Fruit fly (Drosophila melanogaster) whole organism, pupa: Measurements from ENCODE around the gene CG10862.

ENCODE experiments used
- CG10348 ChIP-seq: fragments of 200-800 bp; sonication (Bioruptor generic); IDR thresholded peaks from 2 replicates; pipeline ENCODE4 v1.3.6; 2022; ENCODE audit warnings: missing biosample characterization, missing genetic modification characterization
- CG12605 ChIP-seq: fragments of 200-800 bp; sonication (Bioruptor generic); IDR thresholded peaks from 2 replicates; pipeline ENCODE4 v1.3.6; 2022; ENCODE audit warnings: missing biosample characterization, missing genetic modification characterization
- CG13204 ChIP-seq: fragments of 200-800 bp; sonication (Bioruptor generic); optimal IDR thresholded peaks from 2 replicates; lab custom pipeline; 2018; ENCODE audit warnings: missing biosample characterization, mild to moderate bottlenecking, missing genetic modification characterization, moderate library complexity
- CG14655 ChIP-seq: fragments of 200-800 bp; sonication (Bioruptor generic); optimal IDR thresholded peaks from 3 replicates; lab custom pipeline; 2017; ENCODE audit warnings: mild to moderate bottlenecking, missing biosample characterization, missing genetic modification reagents, missing genetic modification characterization
- CG15710 ChIP-seq: fragments of 200-800 bp; sonication (Bioruptor generic); optimal IDR thresholded peaks from 2 replicates; lab custom pipeline; 2018; ENCODE audit warnings: missing biosample characterization, mild to moderate bottlenecking, missing genetic modification characterization, moderate library complexity
- CG17806 ChIP-seq: fragments of 200-800 bp; sonication (Bioruptor generic); optimal IDR thresholded peaks from 2 replicates; lab custom pipeline; 2018; ENCODE audit warnings: missing biosample characterization, mild to moderate bottlenecking, missing genetic modification characterization, moderate library complexity
- CG32121 ChIP-seq: fragments of 200-800 bp; sonication (Bioruptor generic); IDR thresholded peaks from 2 replicates; pipeline ENCODE4 v1.3.6; 2022; ENCODE audit warnings: missing biosample characterization, missing genetic modification characterization
- CG34367 ChIP-seq: fragments of 200-800 bp; sonication (Bioruptor generic); optimal IDR thresholded peaks from 2 replicates; lab custom pipeline; 2018; ENCODE audit warnings: missing biosample characterization, mild to moderate bottlenecking, missing genetic modification characterization
- CG4496 ChIP-seq: fragments of 200-800 bp; sonication (Bioruptor generic); IDR thresholded peaks from 3 replicates; pipeline ENCODE4 v1.3.6; 2022; ENCODE audit warnings: missing biosample characterization, missing genetic modification characterization
- CG8159 ChIP-seq: fragments of 200-800 bp; sonication (Bioruptor generic); optimal IDR thresholded peaks from 3 replicates; lab custom pipeline; 2018; ENCODE audit warnings: missing biosample characterization, mild to moderate bottlenecking, missing genetic modification characterization, moderate library complexity
- CG8301 ChIP-seq: fragments of 200-800 bp; sonication (Bioruptor generic); optimal IDR thresholded peaks from 2 replicates; lab custom pipeline; 2018; ENCODE audit warnings: missing biosample characterization, mild to moderate bottlenecking, missing genetic modification characterization
- CG9948 ChIP-seq: fragments of 200-800 bp; sonication (Bioruptor generic); optimal IDR thresholded peaks from 2 replicates; lab custom pipeline; 2018; ENCODE audit warnings: missing biosample characterization, mild to moderate bottlenecking, missing genetic modification characterization, moderate library complexity
- D1 ChIP-seq: fragments of 200-800 bp; sonication (Bioruptor generic); optimal IDR thresholded peaks from 2 replicates; lab custom pipeline; 2018; ENCODE audit warnings: missing biosample characterization, mild to moderate bottlenecking, missing genetic modification characterization, moderate library complexity
- EcR ChIP-seq: fragments of 200-800 bp; sonication (Bioruptor generic); optimal IDR thresholded peaks from 3 replicates; lab custom pipeline; 2019; ENCODE audit warnings: missing biosample characterization, missing genetic modification characterization, mild to moderate bottlenecking, moderate library complexity, missing genetic modification reagents
- Ets98B ChIP-seq: fragments of 200-800 bp; sonication (Bioruptor generic); IDR thresholded peaks from 2 replicates; pipeline ENCODE4 v1.3.6; 2022; ENCODE audit warnings: missing biosample characterization, missing genetic modification characterization
- Pif1A ChIP-seq: fragments of 200-800 bp; sonication (Bioruptor generic); optimal IDR thresholded peaks from 3 replicates; lab custom pipeline; 2016; ENCODE audit warnings: missing biosample characterization, missing genetic modification characterization
- Pif1B ChIP-seq: fragments of 200-800 bp; sonication (Bioruptor generic); optimal IDR thresholded peaks from 3 replicates; lab custom pipeline; 2016; ENCODE audit warnings: missing biosample characterization, missing genetic modification characterization
- Snoo ChIP-seq: fragments of 200-800 bp; sonication (Bioruptor generic); optimal IDR thresholded peaks from 3 replicates; lab custom pipeline; 2017; ENCODE audit warnings: missing biosample characterization, mild to moderate bottlenecking, missing genetic modification characterization, inconsistent platforms
- fd96Ca ChIP-seq: fragments of 200-800 bp; sonication (Bioruptor generic); IDR thresholded peaks from 3 replicates; pipeline ENCODE4 v1.3.6; 2022; ENCODE audit warnings: missing biosample characterization, missing genetic modification characterization
- gl ChIP-seq: fragments of 200-800 bp; sonication (Bioruptor generic); optimal IDR thresholded peaks from 2 replicates; lab custom pipeline; 2018; ENCODE audit warnings: missing biosample characterization, mild to moderate bottlenecking, missing genetic modification characterization
- rn ChIP-seq: fragments of 200-800 bp; sonication (Bioruptor generic); IDR thresholded peaks from 2 replicates; pipeline ENCODE4 v1.3.6; 2022; ENCODE audit warnings: missing biosample characterization, missing genetic modification characterization

Gene CG10862

DNA sequence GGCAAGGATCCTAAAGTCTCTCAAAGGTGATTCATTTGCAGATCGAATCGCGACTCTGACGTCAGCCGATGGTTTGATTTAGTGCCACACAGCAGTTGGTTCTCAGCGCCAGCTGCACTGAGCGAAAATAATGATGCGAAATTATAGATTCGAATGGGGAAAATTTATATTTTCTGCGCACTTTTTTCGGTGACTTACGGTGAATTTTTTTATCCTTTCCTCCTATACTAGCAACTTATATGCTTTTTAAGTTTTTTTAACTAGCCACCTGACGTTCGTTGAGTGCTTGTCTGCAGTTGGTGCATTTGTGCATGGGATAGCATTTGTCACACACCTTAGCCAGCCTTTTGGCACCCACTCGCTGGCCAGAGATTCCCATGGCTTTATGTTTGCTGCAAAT, 31.7 kb upstream of the CG10862 start:
- TF ChIP-seq CG8301 = no peak
- 0 out of 3 replicates have a peak, but pooled peaks have one; percentile 19 for TF ChIP-seq CG4496 (GFP tag; lab: Robert Waterston, UW)
- TF ChIP-seq CG17806 (tag; lab: Kevin White, UChicago) = no peak
- TF ChIP-seq CG14655 (GFP tag; lab: Kevin White, UChicago) = peak; percentile 33
- no peak for TF ChIP-seq Snoo (tag; lab: Kevin White, UChicago)
- TF ChIP-seq fd96Ca (GFP tag; lab: Robert Waterston, UW) = peak; percentile 59
- TF ChIP-seq CG13204 = no peak
- TF ChIP-seq CG10348 (GFP tag; lab: Robert Waterston, UW) = no peak
- TF ChIP-seq Ets98B (GFP tag; lab: Robert Waterston, UW) = 0 out of 2 replicates have a peak, but pooled peaks have one; percentile 11
- TF ChIP-seq EcR = no peak
- TF ChIP-seq CG34367 = no peak
- TF ChIP-seq Pif1A = peak; percentile 15

DNA sequence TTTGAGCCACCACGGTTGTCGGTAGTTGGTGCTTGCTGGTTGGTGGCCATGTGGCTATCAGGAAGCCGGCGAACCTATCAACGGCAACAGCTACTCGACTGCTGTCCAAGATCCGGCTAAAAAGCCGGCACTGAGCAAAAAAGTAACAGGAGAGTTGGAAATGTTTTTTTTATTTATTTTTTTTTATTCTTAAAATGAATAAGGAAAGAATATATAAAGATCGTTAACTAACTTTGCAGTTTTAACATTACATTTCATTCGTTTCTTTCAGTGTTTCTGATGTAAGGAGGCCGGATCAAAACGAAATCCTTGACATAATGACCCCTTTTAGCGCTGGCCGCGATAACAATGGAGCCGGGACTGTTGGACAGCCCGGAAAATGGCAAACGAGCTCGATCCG, 29.4 kb upstream of the CG10862 start:
- TF ChIP-seq CG34367 (no peak), Pif1A (no peak), CG9948 (tag; lab: Kevin White, UChicago) (no peak), CG8301 (no peak), CG14655 (GFP tag; lab: Kevin White, UChicago) (peak; percentile 31), EcR (no peak), D1 (tag; lab: Kevin White, UChicago) (no peak), CG8159 (peak; percentile 29), CG4496 (GFP tag; lab: Robert Waterston, UW) (peak; percentile 71), rn (GFP tag; lab: Robert Waterston, UW) (no peak), fd96Ca (GFP tag; lab: Robert Waterston, UW) (peak; percentile 41; the same call in 1 of the 3 replicates), Snoo (tag; lab: Kevin White, UChicago) (no peak), gl (tag; lab: Kevin White, UChicago) (no peak), CG15710 (no peak), Pif1B (GFP tag; lab: Kevin White, UChicago) (peak; percentile 6), CG10348 (GFP tag; lab: Robert Waterston, UW) (no peak), CG32121 (GFP tag; lab: Robert Waterston, UW) (peak; percentile 71), CG13204 (no peak), CG12605 (GFP tag; lab: Robert Waterston, UW) (0 out of 2 replicates have a peak, but pooled peaks have one; percentile 18), Ets98B (GFP tag; lab: Robert Waterston, UW) (no peak; the same call in 1 of the 2 replicates), CG17806 (tag; lab: Kevin White, UChicago) (no peak)

DNA sequence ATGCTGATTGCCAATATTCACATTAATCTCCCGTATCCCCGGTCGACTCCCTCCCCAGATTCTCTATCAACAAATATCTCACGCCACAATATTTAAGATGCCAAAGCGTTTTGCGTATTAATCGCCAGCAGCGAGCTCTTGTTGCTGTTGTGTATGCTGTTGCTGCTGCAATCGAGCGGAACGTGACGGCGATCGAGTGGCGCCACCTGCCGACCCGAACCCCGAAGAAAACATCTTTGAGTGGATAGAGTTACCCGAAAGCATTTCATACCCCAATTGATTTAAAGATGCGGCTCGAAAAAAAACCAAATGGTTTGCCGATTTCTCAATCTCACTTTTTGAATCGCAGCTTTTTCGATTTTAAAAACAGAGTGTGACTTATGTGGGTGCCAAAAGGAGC, 23.8 kb upstream of the CG10862 start:
- no peak for TF ChIP-seq Snoo (tag; lab: Kevin White, UChicago)
- no peak for TF ChIP-seq EcR
- TF ChIP-seq CG32121 (GFP tag; lab: Robert Waterston, UW) = no peak
- TF ChIP-seq CG14655 (GFP tag; lab: Kevin White, UChicago) = no peak
- no peak for TF ChIP-seq CG9948 (tag; lab: Kevin White, UChicago)
- no peak for TF ChIP-seq CG15710
- TF ChIP-seq CG17806 (tag; lab: Kevin White, UChicago) = no peak
- no peak for TF ChIP-seq CG10348 (GFP tag; lab: Robert Waterston, UW)
- TF ChIP-seq CG8301 = no peak

DNA sequence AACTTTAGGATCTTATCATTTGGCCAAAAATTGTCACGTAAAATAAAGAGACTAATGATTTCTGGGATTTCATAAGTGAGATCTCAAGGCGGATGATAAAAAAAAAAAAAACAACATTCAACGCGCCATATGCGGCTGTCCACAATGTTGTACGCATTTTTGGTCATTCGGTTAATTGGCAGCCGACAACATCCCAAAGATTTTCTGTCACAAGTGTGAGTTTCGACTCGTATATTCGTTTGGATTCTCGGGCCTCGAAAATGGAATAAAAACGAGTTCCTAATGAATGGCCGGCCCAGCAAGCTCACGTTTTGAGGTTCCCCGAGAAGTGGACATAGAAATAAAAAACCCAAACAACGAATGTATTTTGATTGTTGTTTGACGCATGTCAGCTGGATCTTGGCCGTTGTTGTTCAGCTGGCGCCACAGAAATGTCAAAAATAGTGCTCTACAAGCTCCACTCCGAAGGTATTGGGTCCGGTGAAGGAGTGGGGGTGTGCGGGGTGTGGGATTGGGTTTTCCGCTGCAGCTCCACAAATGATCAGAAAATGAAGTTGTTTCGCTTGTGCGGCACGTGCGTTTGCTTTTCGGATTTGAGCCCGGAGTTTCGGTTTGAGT, 18.0 kb upstream of the CG10862 start:
- TF ChIP-seq CG12605 (GFP tag; lab: Robert Waterston, UW) = no peak
- TF ChIP-seq EcR = no peak
- TF ChIP-seq gl (tag; lab: Kevin White, UChicago) = no peak
- no peak for TF ChIP-seq Pif1B (GFP tag; lab: Kevin White, UChicago)
- no peak for TF ChIP-seq CG15710
- no peak for TF ChIP-seq Snoo (tag; lab: Kevin White, UChicago)
- no peak for TF ChIP-seq CG34367
- TF ChIP-seq D1 (tag; lab: Kevin White, UChicago) = no peak
- TF ChIP-seq CG9948 (tag; lab: Kevin White, UChicago) = no peak
- no peak for TF ChIP-seq fd96Ca (GFP tag; lab: Robert Waterston, UW)
- TF ChIP-seq, all 21 proteins: peak for 0

DNA sequence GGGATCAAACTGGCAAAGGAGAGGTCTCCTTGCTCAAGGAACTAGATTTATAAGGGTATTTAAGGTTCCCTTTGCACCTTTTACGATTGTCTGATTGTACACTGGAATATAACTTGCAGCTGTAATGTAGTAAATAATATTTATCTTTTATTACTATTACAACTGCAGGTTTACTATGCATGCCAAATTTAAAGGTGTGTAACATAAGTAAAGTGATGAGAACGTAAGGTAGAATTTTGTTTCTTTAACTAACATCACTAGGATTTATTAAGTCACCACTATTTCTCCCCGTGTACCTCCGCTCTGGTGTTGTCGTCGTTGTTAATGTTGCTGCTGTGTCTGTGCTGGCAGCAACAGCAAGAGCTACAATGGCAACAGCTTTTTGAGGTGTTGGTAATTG, 13.0 kb upstream of the CG10862 start:
- TF ChIP-seq CG8301 (peak; percentile 0), CG34367 (peak; percentile 28), CG32121 (GFP tag; lab: Robert Waterston, UW) (no peak), Ets98B (GFP tag; lab: Robert Waterston, UW) (0 out of 2 replicates have a peak, but pooled peaks have one; percentile 8), CG10348 (GFP tag; lab: Robert Waterston, UW) (no peak), CG14655 (GFP tag; lab: Kevin White, UChicago) (peak; percentile 19), CG15710 (peak; percentile 49), Snoo (tag; lab: Kevin White, UChicago) (no peak), Pif1A (no peak), CG13204 (no peak), CG9948 (tag; lab: Kevin White, UChicago) (peak; percentile 35), CG12605 (GFP tag; lab: Robert Waterston, UW) (no peak), rn (GFP tag; lab: Robert Waterston, UW) (no peak), CG4496 (GFP tag; lab: Robert Waterston, UW) (no peak), EcR (no peak), fd96Ca (GFP tag; lab: Robert Waterston, UW) (no peak), D1 (tag; lab: Kevin White, UChicago) (no peak), Pif1B (GFP tag; lab: Kevin White, UChicago) (peak; percentile 26), CG8159 (peak; percentile 58), CG17806 (tag; lab: Kevin White, UChicago) (peak; percentile 41), gl (tag; lab: Kevin White, UChicago) (no peak)
